Worm (Caenorhabditis elegans) whole organism, L4 larva: Measurements from ENCODE around the gene mrps-33.

Experiments
- D1046.2 ChIP-seq: fragments of 200-800 bp; sonication (Bioruptor generic); IDR thresholded peaks from 2 replicates; pipeline ENCODE4 v1.3.6; 2022; ENCODE audit warnings: missing genetic modification characterization, missing compliant biosample characterization
- F10B5.3 ChIP-seq: sonication (generic microtip); optimal IDR thresholded peaks from 2 replicates; lab custom pipeline; 2016; ENCODE audit warnings: mild to moderate bottlenecking, missing genetic modification characterization, missing compliant biosample characterization
- F37D6.2 ChIP-seq: sonication (generic microtip); optimal IDR thresholded peaks from 2 replicates; lab custom pipeline; 2016; ENCODE audit warnings: mild to moderate bottlenecking, missing genetic modification characterization, missing compliant biosample characterization
- F44E2.7 ChIP-seq: fragments of 200-800 bp; sonication (Bioruptor generic); IDR thresholded peaks from 2 replicates; pipeline ENCODE4 v2.1.2; 2022; ENCODE audit warnings: missing genetic modification characterization, missing compliant biosample characterization
- F49E8.2 ChIP-seq: sonication (generic microtip); optimal IDR thresholded peaks from 2 replicates; lab custom pipeline; 2016; ENCODE audit warnings: missing compliant biosample characterization, mild to moderate bottlenecking, missing genetic modification characterization, borderline replicate concordance
- R02D3.7 ChIP-seq: fragments of 150-350 bp; sonication (generic microtip); optimal IDR thresholded peaks from 3 replicates; lab custom pipeline; 2014; ENCODE audit warnings: missing biosample characterization, missing genetic modification characterization
- T20F7.1 ChIP-seq: fragments of 200-800 bp; sonication (Bioruptor generic); optimal IDR thresholded peaks from 2 replicates; lab custom pipeline; 2018; ENCODE audit warnings: mild to moderate bottlenecking, missing genetic modification characterization, missing compliant biosample characterization
- Y48G9A.11 ChIP-seq: fragments of 200-800 bp; sonication (Bioruptor generic); IDR thresholded peaks from 2 replicates; pipeline ENCODE4 v1.3.6; 2022; ENCODE audit warnings: missing genetic modification reagents, missing genetic modification characterization, missing compliant biosample characterization
- Y75B8A.6 ChIP-seq: fragments of 200-800 bp; sonication (Bioruptor generic); IDR thresholded peaks from 2 replicates; pipeline ENCODE4 v1.3.6; 2022; ENCODE audit warnings: missing genetic modification reagents, missing genetic modification characterization, missing compliant biosample characterization
- arid-1 ChIP-seq: fragments of 200-800 bp; sonication (Bioruptor generic); conservative IDR thresholded peaks from 2 replicates; pipeline ENCODE4 v1.3.6; 2022; ENCODE audit warnings: missing genetic modification reagents, missing genetic modification characterization, missing compliant biosample characterization
- attf-4 ChIP-seq: sonication (generic microtip); optimal IDR thresholded peaks from 3 replicates; lab custom pipeline; 2017; ENCODE audit warnings: missing biosample characterization, missing genetic modification characterization
- ceh-20 ChIP-seq: fragments of 200-800 bp; sonication (Bioruptor generic); IDR thresholded peaks from 2 replicates; pipeline ENCODE4 v1.3.6; 2022; ENCODE audit warnings: missing genetic modification reagents, missing genetic modification characterization, missing compliant biosample characterization
- ceh-62 ChIP-seq: sonication (generic microtip); optimal IDR thresholded peaks from 2 replicates; lab custom pipeline; 2017; ENCODE audit warnings: missing biosample characterization, missing genetic modification characterization
- daf-16 ChIP-seq, 3 experiments: sonication (generic microtip); optimal IDR thresholded peaks; 2 replicates each; lab custom pipeline; 2016 to 2017; ENCODE audit warnings: missing genetic modification characterization in 3 of 3, missing genetic modification reagents in 3 of 3, mild to moderate bottlenecking in 2 of 3, missing compliant biosample characterization in 2 of 3, missing biosample characterization in 1 of 3, moderate library complexity in 1 of 3
- daf-19 ChIP-seq: fragments of 200-800 bp; sonication (Bioruptor generic); conservative IDR thresholded peaks from 2 replicates; pipeline ENCODE4 v1.3.6; 2022; ENCODE audit warnings: missing genetic modification characterization, missing compliant biosample characterization
- dmd-6 ChIP-seq: fragments of 200-800 bp; sonication (Bioruptor generic); IDR thresholded peaks from 2 replicates; pipeline ENCODE4 v1.3.6; 2022; ENCODE audit warnings: missing genetic modification reagents, missing genetic modification characterization, missing compliant biosample characterization
- dmd-9 ChIP-seq: fragments of 200-800 bp; sonication (Bioruptor generic); IDR thresholded peaks from 2 replicates; pipeline ENCODE4 v1.3.6; 2022; ENCODE audit warnings: missing genetic modification reagents, missing genetic modification characterization, missing compliant biosample characterization
- dve-1 ChIP-seq: sonication (generic microtip); optimal IDR thresholded peaks from 2 replicates; lab custom pipeline; 2017; ENCODE audit warnings: antibody characterized with exemption, mild to moderate bottlenecking, missing genetic modification characterization, missing compliant biosample characterization; ENCODE audit not compliant: insufficient read depth
- fkh-10 ChIP-seq: fragments of 150-350 bp; optimal IDR thresholded peaks from 2 replicates; lab custom pipeline; 2014; ENCODE audit warnings: missing biosample characterization, missing genetic modification reagents, missing genetic modification characterization
- fos-1 ChIP-seq: fragments of 150-350 bp; optimal IDR thresholded peaks from 2 replicates; lab custom pipeline; 2014; ENCODE audit warnings: missing biosample characterization, missing genetic modification characterization
- gei-8 ChIP-seq: fragments of 200-800 bp; sonication (Bioruptor generic); optimal IDR thresholded peaks from 2 replicates; lab custom pipeline; 2018; ENCODE audit warnings: mild to moderate bottlenecking, missing genetic modification characterization, missing compliant biosample characterization
- hlh-11 ChIP-seq: fragments of 200-800 bp; sonication (Bioruptor generic); optimal IDR thresholded peaks from 2 replicates; lab custom pipeline; 2018; ENCODE audit warnings: mild to moderate bottlenecking, missing genetic modification characterization, missing compliant biosample characterization
- hlh-30 ChIP-seq: sonication (generic microtip); optimal IDR thresholded peaks from 2 replicates; lab custom pipeline; 2017; ENCODE audit warnings: antibody characterized with exemption, mild to moderate bottlenecking, missing genetic modification characterization, missing compliant biosample characterization; ENCODE audit not compliant: insufficient read depth
- lin-1 ChIP-seq: fragments of 200-800 bp; sonication (Bioruptor generic); IDR thresholded peaks from 2 replicates; pipeline ENCODE4 v1.3.6; 2022; ENCODE audit warnings: missing genetic modification reagents, missing genetic modification characterization, missing compliant biosample characterization
- lin-13 ChIP-seq: fragments of 150-350 bp; optimal IDR thresholded peaks from 2 replicates; lab custom pipeline; 2014; ENCODE audit warnings: missing biosample characterization, missing genetic modification reagents, missing genetic modification characterization
- lin-15B ChIP-seq: fragments of 150-350 bp; sonication (generic microtip); optimal IDR thresholded peaks from 3 replicates; lab custom pipeline; 2014; ENCODE audit warnings: missing biosample characterization, missing genetic modification characterization
- lin-38 ChIP-seq: fragments of 200-800 bp; sonication (Bioruptor generic); IDR thresholded peaks from 2 replicates; pipeline ENCODE4 v1.3.6; 2022; ENCODE audit warnings: missing genetic modification reagents, missing genetic modification characterization, missing compliant biosample characterization
- madf-5 ChIP-seq, 2 experiments: fragments of 200-800 bp; sonication (Bioruptor generic); IDR thresholded peaks; 2 replicates each; pipeline ENCODE4 v1.3.6; 2022; ENCODE audit warnings: missing compliant biosample characterization in 2 of 2, missing genetic modification characterization in 2 of 2
- mes-2 ChIP-seq: sonication (generic microtip); optimal IDR thresholded peaks from 2 replicates; lab custom pipeline; 2016; ENCODE audit warnings: missing genotype, mild to moderate bottlenecking, missing genetic modification characterization, missing compliant biosample characterization; ENCODE audit not compliant: poor library complexity, severe bottlenecking
- nhr-11 ChIP-seq: fragments of 150-350 bp; optimal IDR thresholded peaks from 2 replicates; lab custom pipeline; 2014; ENCODE audit warnings: missing biosample characterization, missing genetic modification characterization
- nhr-111 ChIP-seq: fragments of 200-800 bp; sonication (Bioruptor generic); optimal IDR thresholded peaks from 2 replicates; lab custom pipeline; 2018; ENCODE audit warnings: mild to moderate bottlenecking, missing genetic modification characterization, missing compliant biosample characterization
- nhr-237 ChIP-seq: sonication (generic microtip); optimal IDR thresholded peaks from 2 replicates; lab custom pipeline; 2017; ENCODE audit warnings: missing biosample characterization, missing genetic modification characterization
- nhr-25 ChIP-seq: sonication (generic microtip); optimal IDR thresholded peaks from 2 replicates; lab custom pipeline; 2017; ENCODE audit warnings: missing genetic modification characterization, mild to moderate bottlenecking, missing compliant biosample characterization, antibody characterized with exemption, moderate library complexity, borderline replicate concordance; ENCODE audit not compliant: insufficient read depth
- nhr-28 ChIP-seq: fragments of 150-350 bp; optimal IDR thresholded peaks from 2 replicates; lab custom pipeline; 2014; ENCODE audit warnings: missing biosample characterization, missing genetic modification characterization
- nhr-48 ChIP-seq: sonication (generic microtip); optimal IDR thresholded peaks from 2 replicates; lab custom pipeline; 2016; ENCODE audit warnings: mild to moderate bottlenecking, missing genetic modification characterization, missing compliant biosample characterization
- nhr-6 ChIP-seq: fragments of 150-350 bp; optimal IDR thresholded peaks from 2 replicates; lab custom pipeline; 2014; ENCODE audit warnings: missing biosample characterization, missing genetic modification characterization
- nhr-76 ChIP-seq: fragments of 150-350 bp; optimal IDR thresholded peaks from 2 replicates; lab custom pipeline; 2014; ENCODE audit warnings: missing biosample characterization, missing genetic modification characterization
- nhr-77 ChIP-seq: fragments of 150-350 bp; optimal IDR thresholded peaks from 2 replicates; lab custom pipeline; 2014; ENCODE audit warnings: missing biosample characterization, missing genetic modification characterization
- pha-4 ChIP-seq, 2 experiments: fragments of 150-350 bp in 1 of 2; fragments of 200-800 bp in 1 of 2; sonication (Bioruptor generic) in 1 of 2; IDR thresholded peaks in 1 of 2; optimal IDR thresholded peaks in 1 of 2; 2 replicates each; pipeline versions ENCODE4 v1.3.6 to Lab custom; 2014 to 2022; ENCODE audit warnings: missing genetic modification characterization in 2 of 2, missing genetic modification reagents in 2 of 2, missing biosample characterization in 1 of 2, missing compliant biosample characterization in 1 of 2
- php-3 ChIP-seq: fragments of 200-800 bp; sonication (Bioruptor generic); IDR thresholded peaks from 2 replicates; pipeline ENCODE4 v1.3.6; 2022; ENCODE audit warnings: missing genetic modification reagents, missing genetic modification characterization, missing compliant biosample characterization
- pqm-1 ChIP-seq: sonication (generic microtip); optimal IDR thresholded peaks from 2 replicates; lab custom pipeline; 2017; ENCODE audit warnings: missing biosample characterization, missing genetic modification characterization
- saeg-2 ChIP-seq: fragments of 200-800 bp; sonication (Bioruptor generic); IDR thresholded peaks from 2 replicates; pipeline ENCODE4 v1.3.6; 2022; ENCODE audit warnings: missing genetic modification reagents, missing genetic modification characterization, missing compliant biosample characterization
- spr-1 ChIP-seq: sonication (generic microtip); optimal IDR thresholded peaks from 2 replicates; lab custom pipeline; 2016; ENCODE audit warnings: mild to moderate bottlenecking, missing genetic modification characterization, missing compliant biosample characterization
- tag-97 ChIP-seq: fragments of 200-800 bp; sonication (Bioruptor generic); IDR thresholded peaks from 2 replicates; pipeline ENCODE4 v1.3.6; 2022; ENCODE audit warnings: missing genetic modification characterization, missing compliant biosample characterization
- tra-1 ChIP-seq: fragments of 200-800 bp; sonication (Bioruptor generic); IDR thresholded peaks from 2 replicates; pipeline ENCODE4 v1.3.6; 2022; ENCODE audit warnings: missing genetic modification reagents, missing genetic modification characterization, missing compliant biosample characterization
- unc-39 ChIP-seq: sonication (generic microtip); optimal IDR thresholded peaks from 2 replicates; lab custom pipeline; 2017; ENCODE audit warnings: missing biosample characterization, missing genetic modification characterization
- vab-7 ChIP-seq: fragments of 200-800 bp; sonication (Bioruptor generic); IDR thresholded peaks from 2 replicates; pipeline ENCODE4 v1.3.6; 2022; ENCODE audit warnings: missing genetic modification reagents, missing genetic modification characterization, missing compliant biosample characterization
- zag-1 ChIP-seq: fragments of 150-350 bp; optimal IDR thresholded peaks from 2 replicates; lab custom pipeline; 2014; ENCODE audit warnings: missing biosample characterization, missing genetic modification characterization
- zip-11 ChIP-seq: fragments of 200-800 bp; sonication (Bioruptor generic); IDR thresholded peaks from 2 replicates; pipeline ENCODE4 v1.3.6; 2022; ENCODE audit warnings: missing genetic modification characterization, missing compliant biosample characterization
- zip-2 ChIP-seq: fragments of 150-350 bp; optimal IDR thresholded peaks from 2 replicates; lab custom pipeline; 2014; ENCODE audit warnings: missing biosample characterization, missing genetic modification characterization
- ztf-11 ChIP-seq: fragments of 150-350 bp; optimal IDR thresholded peaks from 2 replicates; lab custom pipeline; 2014; ENCODE audit warnings: missing biosample characterization, missing genetic modification characterization

Gene mrps-33

ce11 chrIV:8730469-8730868, 9.4 kb downstream of the mrps-33 start, which contains the start of gene F21D5.3:
Gene F21D5.3, plus strand, starts transcription at chrIV:8730815.
- no peak for TF ChIP-seq dmd-9
- no peak for TF ChIP-seq tag-97 (GFP tag; lab: Robert Waterston, UW)
- TF ChIP-seq F10B5.3 (tag; lab: Kevin White, UChicago): no peak
- TF ChIP-seq D1046.2 (GFP tag; lab: Robert Waterston, UW): no peak
- TF ChIP-seq daf-16 (GFP tag; optimal IDR thresholded peaks at IDR 0.05; lab: Kevin White, UChicago): no peak
- TF ChIP-seq daf-16 (tag; optimal IDR thresholded peaks at IDR 0.05; lab: Kevin White, UChicago): peak; percentile 67
- peak; percentile 60 for TF ChIP-seq nhr-28 (tag; lab: Kevin White, UChicago)
- no peak for TF ChIP-seq ztf-11
- peak; percentile 79 for TF ChIP-seq php-3 (GFP tag; lab: Robert Waterston, UW)
- no peak for TF ChIP-seq gei-8
- TF ChIP-seq nhr-76 (tag; lab: Kevin White, UChicago): no peak
- no peak for TF ChIP-seq nhr-11
- no peak for TF ChIP-seq R02D3.7
- no peak for TF ChIP-seq nhr-237 (tag; lab: Kevin White, UChicago)
- TF ChIP-seq madf-5 (GFP tag; IDR thresholded peaks at IDR 0.05; lab: Robert Waterston, UW): no peak
- TF ChIP-seq dmd-6 (GFP tag; lab: Robert Waterston, UW): peak; percentile 68
- no peak for TF ChIP-seq nhr-6 (tag; lab: Kevin White, UChicago)
- no peak for TF ChIP-seq nhr-25 (tag; lab: Kevin White, UChicago)
- no peak for TF ChIP-seq nhr-48 (tag; lab: Kevin White, UChicago)
- no peak for TF ChIP-seq zip-2 (tag; lab: Kevin White, UChicago)
- TF ChIP-seq hlh-11 (tag; lab: Kevin White, UChicago): peak; percentile 47
- TF ChIP-seq Y48G9A.11: no peak
- TF ChIP-seq saeg-2 (GFP tag; lab: Robert Waterston, UW): no peak
- TF ChIP-seq F49E8.2 (tag; lab: Kevin White, UChicago): no peak
- no peak for TF ChIP-seq fkh-10 (GFP tag; lab: Kevin White, UChicago)
- TF ChIP-seq lin-13 (GFP tag; lab: Kevin White, UChicago): no peak
- TF ChIP-seq pha-4 (GFP tag; IDR thresholded peaks at IDR 0.05; lab: Robert Waterston, UW): no peak
- no peak for TF ChIP-seq pha-4 (tag; optimal IDR thresholded peaks at IDR 0.05; lab: Kevin White, UChicago)
- no peak for TF ChIP-seq fos-1 (tag; lab: Kevin White, UChicago)
- no peak for TF ChIP-seq nhr-111
- TF ChIP-seq T20F7.1 (GFP tag; lab: Kevin White, UChicago): peak; percentile 47
- no peak for TF ChIP-seq unc-39 (tag; lab: Kevin White, UChicago)
- TF ChIP-seq pqm-1: peak; percentile 96
- TF ChIP-seq tra-1 (GFP tag; lab: Robert Waterston, UW): peak; percentile 60; the same call in 1 of the 2 replicates
- TF ChIP-seq ceh-62 (tag; lab: Kevin White, UChicago): no peak
- TF ChIP-seq spr-1: no peak
- TF ChIP-seq zip-11 (GFP tag; lab: Robert Waterston, UW): no peak
- no peak for TF ChIP-seq hlh-30 (tag; lab: Kevin White, UChicago)
- TF ChIP-seq F44E2.7: no peak
- no peak for TF ChIP-seq attf-4 (tag; lab: Kevin White, UChicago)
- peak; percentile 63 for TF ChIP-seq dve-1 (tag; lab: Kevin White, UChicago)
- no peak for TF ChIP-seq arid-1 (GFP tag; lab: Robert Waterston, UW)
- TF ChIP-seq lin-38: no peak
- TF ChIP-seq vab-7 (GFP tag; lab: Robert Waterston, UW): no peak
- no peak for TF ChIP-seq Y75B8A.6
- no peak for TF ChIP-seq lin-15B (tag; lab: Kevin White, UChicago)
- no peak for TF ChIP-seq mes-2 (tag; lab: Kevin White, UChicago)
- no peak for TF ChIP-seq zag-1 (tag; lab: Kevin White, UChicago)
- TF ChIP-seq F37D6.2: no peak
- peak; percentile 71; the same call in 1 of the 2 replicates for TF ChIP-seq ceh-20 (GFP tag; lab: Robert Waterston, UW)
- TF ChIP-seq nhr-77: peak; percentile 67
- no peak for TF ChIP-seq daf-19 (GFP tag; lab: Robert Waterston, UW)
- peak; percentile 47; the same call in 1 of the 2 replicates for TF ChIP-seq lin-1 (GFP tag; lab: Robert Waterston, UW)
